Fruit fly (Drosophila melanogaster): ENCODE data around the gene sosie.

DNA sequence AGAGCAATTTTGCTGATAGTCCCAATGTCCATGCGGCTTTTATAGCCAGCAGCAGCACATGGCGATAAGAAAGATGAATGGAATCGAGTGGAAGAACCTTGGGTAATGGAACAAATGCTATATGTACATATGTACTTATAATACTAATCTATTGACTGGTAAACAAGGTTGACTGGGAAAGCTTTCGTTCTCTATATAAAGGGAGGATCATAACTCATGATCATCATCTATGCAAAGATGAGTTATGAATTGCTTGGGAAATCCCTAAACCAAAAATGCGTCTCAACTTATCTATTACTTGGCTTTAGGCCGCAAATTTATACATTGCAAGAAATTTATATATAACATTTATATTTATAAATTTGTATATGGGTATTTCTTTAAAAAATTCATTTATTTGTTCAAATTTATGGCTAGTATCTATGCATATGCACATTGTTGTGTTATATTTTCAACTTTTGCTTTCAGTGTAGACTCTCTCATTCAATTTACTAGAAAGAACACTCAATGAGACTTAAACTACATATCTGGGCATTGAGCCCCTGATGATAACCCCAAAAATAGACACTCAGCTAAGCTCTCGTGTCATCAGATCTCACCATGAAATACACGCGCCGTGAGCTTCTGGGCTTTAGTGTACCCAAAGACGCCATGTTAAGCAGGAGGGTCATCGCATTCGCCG lies 31.1 kb downstream of the sosie start, which contains the start of the genes Srg1 and Elal:
- TF ChIP-seq CTCF (optimal IDR thresholded peaks at IDR 0.05) (no peak), CG8478 (optimal IDR thresholded peaks at IDR 0.05) (no peak)
